Worm (Caenorhabditis elegans): ENCODE measurements around the gene ggtb-1.

Gene ggtb-1

ce11 chrIII:7178497-7178896 lies 44.9 kb downstream of the ggtb-1 start (continued):
- no peak for TF ChIP-seq pha-4 (tag; optimal IDR thresholded peaks at IDR 0.05)
- TF ChIP-seq lin-35 (GFP tag; optimal IDR thresholded peaks at IDR 0.05), result no peak
- TF ChIP-seq F57A8.1 (GFP tag; optimal IDR thresholded peaks at IDR 0.05), result no peak
- no peak for TF ChIP-seq aptf-2 (GFP tag; conservative IDR thresholded peaks at IDR 0.05)
- peak; percentile 45; the same call in 1 of the 2 replicates for TF ChIP-seq Y56A3A.18 (GFP tag; IDR thresholded peaks at IDR 0.05)
- TF ChIP-seq D2030.7 (GFP tag; IDR thresholded peaks at IDR 0.05), result 0 out of 2 replicates have a peak, but pooled peaks have one; percentile 36
- TF ChIP-seq Y79H2A.3 (GFP tag; conservative IDR thresholded peaks at IDR 0.05), result no peak
- peak; percentile 54; the same call in 1 of the 2 replicates for TF ChIP-seq Y95B8A.8 (GFP tag; IDR thresholded peaks at IDR 0.05)
- TF ChIP-seq unc-62 (GFP tag; optimal IDR thresholded peaks at IDR 0.05), result no peak
- peak; percentile 57 for TF ChIP-seq lin-54 (GFP tag; optimal IDR thresholded peaks at IDR 0.05)
- peak; percentile 50; the same call in 1 of the 2 replicates for TF ChIP-seq nfyb-1 (GFP tag; IDR thresholded peaks at IDR 0.05)
- TF ChIP-seq mxl-1 (tag; optimal IDR thresholded peaks at IDR 0.05), result no peak
- TF ChIP-seq zfh-2 (GFP tag; conservative IDR thresholded peaks at IDR 0.05), result no peak
- 0 out of 2 replicates have a peak, but pooled peaks have one; percentile 54 for TF ChIP-seq nfya-2 (GFP tag; IDR thresholded peaks at IDR 0.05)
- TF ChIP-seq let-607 (tag; optimal IDR thresholded peaks at IDR 0.05), result no peak
- TF ChIP-seq ceh-91 (GFP tag; IDR thresholded peaks at IDR 0.05), result no peak
- TF ChIP-seq lag-1 (GFP tag; IDR thresholded peaks at IDR 0.05), result no peak
- TF ChIP-seq ceh-79 (tag; optimal IDR thresholded peaks at IDR 0.05), result no peak
- no peak for TF ChIP-seq nfya-1 (tag; optimal IDR thresholded peaks at IDR 0.05; ENCODE audit: borderline replicate concordance, insufficient read depth)
- TF ChIP-seq tbp1 (GFP tag; optimal IDR thresholded peaks at IDR 0.05), result peak; percentile 35
- peak; percentile 65; the same call in 1 of the 2 replicates for TF ChIP-seq hsf-1 (GFP tag; IDR thresholded peaks at IDR 0.05)
- TF ChIP-seq lsy-27 (tag; optimal IDR thresholded peaks at IDR 0.05; ENCODE audit: borderline replicate concordance, insufficient read depth), result no peak
- peak; percentile 82 for TF ChIP-seq B0336.3 (GFP tag; IDR thresholded peaks at IDR 0.05)
- TF ChIP-seq snpc-1.3 (tag; optimal IDR thresholded peaks at IDR 0.05; ENCODE audit: insufficient read depth), result peak; percentile 11
- no peak for TF ChIP-seq F23B12.7 (tag; optimal IDR thresholded peaks at IDR 0.05; ENCODE audit: insufficient read depth)
- TF ChIP-seq ztf-28 (GFP tag; IDR thresholded peaks at IDR 0.05), result no peak
- peak; percentile 78 for TF ChIP-seq lin-26 (GFP tag; IDR thresholded peaks at IDR 0.05)
- TF ChIP-seq nhr-80 (tag; optimal IDR thresholded peaks at IDR 0.05), result no peak
- peak; percentile 71 for TF ChIP-seq athp-1 (tag; optimal IDR thresholded peaks at IDR 0.05)
- TF ChIP-seq madf-10 (tag; optimal IDR thresholded peaks at IDR 0.05), result no peak
- no peak for TF ChIP-seq T07F8.4 (tag; optimal IDR thresholded peaks at IDR 0.05)
- no peak for TF ChIP-seq C06A6.2 (GFP tag; conservative IDR thresholded peaks at IDR 0.05)
- TF ChIP-seq dpff-1 (tag; optimal IDR thresholded peaks at IDR 0.05), result no peak
- TF ChIP-seq ZK185.1 (tag; optimal IDR thresholded peaks at IDR 0.05; ENCODE audit: poor library complexity, severe bottlenecking), result no peak
- TF ChIP-seq madf-3 (GFP tag; IDR thresholded peaks at IDR 0.05), result peak; percentile 46; the same call in 1 of the 2 replicates
- TF ChIP-seq F57C9.4 (tag; optimal IDR thresholded peaks at IDR 0.05), result no peak
- no peak for TF ChIP-seq lin-40 (tag; optimal IDR thresholded peaks at IDR 0.05)
- no peak for TF ChIP-seq nhr-27 (tag; optimal IDR thresholded peaks at IDR 0.05)
- no peak for TF ChIP-seq lir-1 (GFP tag; conservative IDR thresholded peaks at IDR 0.05)
- no peak for TF ChIP-seq ztf-26 (tag; optimal IDR thresholded peaks at IDR 0.05)
